Fruit fly (Drosophila melanogaster) whole organism, embryonic: ENCODE data around the gene CG32695.

Experiments
- Atf-2 ChIP-seq: fragments of 200-800 bp; sonication (Bioruptor generic); optimal IDR thresholded peaks from 2 replicates; lab custom pipeline; 2016; ENCODE audit warnings: missing biosample characterization, missing genetic modification characterization
- CG10274 ChIP-seq: fragments of 200-800 bp; sonication (Bioruptor generic); optimal IDR thresholded peaks from 3 replicates; lab custom pipeline; 2017; ENCODE audit warnings: missing biosample characterization, mild to moderate bottlenecking, missing genetic modification characterization
- CG14441 ChIP-seq: fragments of 200-800 bp; sonication (Bioruptor generic); IDR thresholded peaks from 2 replicates; pipeline ENCODE4 v1.3.6; 2022; ENCODE audit warnings: missing biosample characterization, missing genetic modification characterization
- CG16815 ChIP-seq: fragments of 200-800 bp; sonication (Bioruptor generic); optimal IDR thresholded peaks from 3 replicates; lab custom pipeline; 2017; ENCODE audit warnings: missing biosample characterization, mild to moderate bottlenecking, missing genetic modification characterization
- CG2116 ChIP-seq: fragments of 200-800 bp; sonication (Bioruptor generic); optimal IDR thresholded peaks from 3 replicates; lab custom pipeline; 2018; ENCODE audit warnings: missing biosample characterization, mild to moderate bottlenecking, missing genetic modification characterization
- CG2889 ChIP-seq: fragments of 200-800 bp; sonication (Bioruptor generic); IDR thresholded peaks from 3 replicates; pipeline ENCODE4 v1.3.6; 2022; ENCODE audit warnings: missing biosample characterization, missing genetic modification characterization
- CG31441 ChIP-seq: fragments of 200-800 bp; sonication (Bioruptor generic); IDR thresholded peaks from 2 replicates; pipeline ENCODE4 v1.3.6; 2022; ENCODE audit warnings: missing biosample characterization, missing genetic modification characterization
- CG33213 ChIP-seq: fragments of 200-800 bp; sonication (Bioruptor generic); optimal IDR thresholded peaks from 3 replicates; lab custom pipeline; 2016; ENCODE audit warnings: missing biosample characterization, missing genetic modification characterization
- CG42726 ChIP-seq: fragments of 200-800 bp; sonication (Bioruptor generic); IDR thresholded peaks from 2 replicates; pipeline ENCODE4 v1.3.6; 2022; ENCODE audit warnings: missing biosample characterization, missing genetic modification characterization; ENCODE audit not compliant: partially characterized antibody
- CG6791 ChIP-seq: fragments of 200-800 bp; sonication (Bioruptor generic); IDR thresholded peaks from 3 replicates; pipeline ENCODE4 v1.3.6; 2022; ENCODE audit warnings: missing biosample characterization, missing genetic modification characterization; ENCODE audit not compliant: partially characterized antibody
- CG7357 ChIP-seq: fragments of 200-800 bp; sonication (Bioruptor generic); IDR thresholded peaks from 3 replicates; pipeline ENCODE4 v1.3.6; 2022; ENCODE audit warnings: missing biosample characterization, missing genetic modification characterization
- CG7372 ChIP-seq: fragments of 200-800 bp; sonication (Bioruptor generic); IDR thresholded peaks from 2 replicates; pipeline ENCODE4 v1.3.6; 2022; ENCODE audit warnings: missing biosample characterization, missing genetic modification characterization
- CG7556 ChIP-seq: fragments of 200-800 bp; sonication (Bioruptor generic); optimal IDR thresholded peaks from 2 replicates; lab custom pipeline; 2017; ENCODE audit warnings: missing biosample characterization, mild to moderate bottlenecking, missing genetic modification characterization
- CG7928 ChIP-seq: fragments of 200-800 bp; sonication (Bioruptor generic); optimal IDR thresholded peaks from 2 replicates; lab custom pipeline; 2017; ENCODE audit warnings: missing biosample characterization, mild to moderate bottlenecking, missing genetic modification characterization
- CG9727 ChIP-seq: fragments of 200-800 bp; sonication (Bioruptor generic); optimal IDR thresholded peaks from 3 replicates; lab custom pipeline; 2017; ENCODE audit warnings: missing biosample characterization, mild to moderate bottlenecking, missing genetic modification characterization
- CG9817 ChIP-seq: fragments of 200-800 bp; sonication (Bioruptor generic); optimal IDR thresholded peaks from 2 replicates; lab custom pipeline; 2018; ENCODE audit warnings: missing biosample characterization, mild to moderate bottlenecking, missing genetic modification characterization, moderate library complexity
- CkIIα-i1 ChIP-seq: fragments of 200-800 bp; sonication (Bioruptor generic); IDR thresholded peaks from 2 replicates; pipeline ENCODE4 v1.3.6; 2022; ENCODE audit warnings: missing biosample characterization, missing genetic modification characterization
- Dbx ChIP-seq: fragments of 200-800 bp; sonication (Bioruptor generic); IDR thresholded peaks from 3 replicates; pipeline ENCODE4 v1.3.6; 2022; ENCODE audit warnings: missing biosample characterization, missing genetic modification characterization
- Dip3 ChIP-seq: fragments of 200-800 bp; sonication (Bioruptor generic); optimal IDR thresholded peaks from 3 replicates; lab custom pipeline; 2016; ENCODE audit warnings: missing biosample characterization, missing genetic modification characterization
- Doc3 ChIP-seq: fragments of 200-800 bp; sonication (Bioruptor generic); IDR thresholded peaks from 3 replicates; pipeline ENCODE4 v1.3.6; 2022; ENCODE audit warnings: missing biosample characterization, missing genetic modification characterization; ENCODE audit not compliant: partially characterized antibody
- Dref ChIP-seq: fragments of 200-800 bp; sonication (Bioruptor generic); IDR thresholded peaks from 2 replicates; pipeline ENCODE4 v1.3.6; 2022; ENCODE audit warnings: missing biosample characterization, missing genetic modification characterization
- Drgx ChIP-seq: fragments of 200-800 bp; sonication (Bioruptor generic); IDR thresholded peaks from 2 replicates; pipeline ENCODE4 v1.3.6; 2022; ENCODE audit warnings: missing biosample characterization, missing genetic modification characterization
- Fer1 ChIP-seq: fragments of 200-800 bp; sonication (Bioruptor generic); optimal IDR thresholded peaks from 2 replicates; lab custom pipeline; 2017; ENCODE audit warnings: missing biosample characterization, mild to moderate bottlenecking, missing genetic modification characterization
- H2.0 ChIP-seq: fragments of 200-800 bp; sonication (Bioruptor generic); IDR thresholded peaks from 2 replicates; pipeline ENCODE4 v1.3.6; 2022; ENCODE audit warnings: missing biosample characterization, missing genetic modification characterization
- Hmx ChIP-seq: fragments of 200-800 bp; sonication (Bioruptor generic); optimal IDR thresholded peaks from 2 replicates; lab custom pipeline; 2016; ENCODE audit warnings: missing biosample characterization, missing genetic modification characterization
- Mes4 ChIP-seq: fragments of 200-800 bp; sonication (Bioruptor generic); optimal IDR thresholded peaks from 2 replicates; lab custom pipeline; 2016; ENCODE audit warnings: missing biosample characterization, missing genetic modification characterization
- PHDP ChIP-seq: fragments of 200-800 bp; sonication (Bioruptor generic); optimal IDR thresholded peaks from 3 replicates; lab custom pipeline; 2018; ENCODE audit warnings: missing biosample characterization, mild to moderate bottlenecking, missing genetic modification characterization, moderate library complexity
- Rfx ChIP-seq: fragments of 200-800 bp; sonication (Bioruptor generic); IDR thresholded peaks from 2 replicates; pipeline ENCODE4 v1.3.6; 2022; ENCODE audit warnings: missing biosample characterization, missing genetic modification characterization
- Stat92E ChIP-seq, 3 experiments: fragments of >200 bp in 2 of 3; fragments of 200-800 bp in 1 of 3; sonication (Bioruptor generic) in 1 of 3; optimal IDR thresholded peaks; 2 replicates each; lab custom pipeline; 2017 to 2019; ENCODE audit warnings: missing biosample characterization in 3 of 3, missing genetic modification characterization in 3 of 3, mild to moderate bottlenecking in 1 of 3, moderate library complexity in 1 of 3
- Vsx1 ChIP-seq: fragments of 200-800 bp; sonication (Bioruptor generic); optimal IDR thresholded peaks from 2 replicates; lab custom pipeline; 2017; ENCODE audit warnings: missing biosample characterization, mild to moderate bottlenecking, missing genetic modification characterization, missing genetic modification reagents
- bowl ChIP-seq: fragments of 200-800 bp; sonication (Bioruptor generic); IDR thresholded peaks from 2 replicates; pipeline ENCODE4 v1.3.6; 2022; ENCODE audit warnings: missing biosample characterization, missing genetic modification characterization
- cad ChIP-seq: fragments of >200 bp; optimal IDR thresholded peaks from 2 replicates; lab custom pipeline; 2017; ENCODE audit warnings: missing biosample characterization, missing genetic modification characterization
- croc ChIP-seq: fragments of 200-800 bp; sonication (Bioruptor generic); conservative IDR thresholded peaks from 3 replicates; pipeline ENCODE4 v1.3.6; 2022; ENCODE audit warnings: missing biosample characterization, missing genetic modification characterization
- disco-r ChIP-seq: fragments of 200-800 bp; sonication (Bioruptor generic); optimal IDR thresholded peaks from 2 replicates; lab custom pipeline; 2016; ENCODE audit warnings: missing biosample characterization, missing genetic modification characterization
- ewg ChIP-seq: fragments of 200-800 bp; sonication (Bioruptor generic); optimal IDR thresholded peaks from 3 replicates; lab custom pipeline; 2017; ENCODE audit warnings: mild to moderate bottlenecking, missing biosample characterization, missing genetic modification reagents, missing genetic modification characterization
- gce ChIP-seq: fragments of 200-800 bp; sonication (Bioruptor generic); IDR thresholded peaks from 3 replicates; pipeline ENCODE4 v1.3.6; 2022; ENCODE audit warnings: missing biosample characterization, missing genetic modification characterization
- grau ChIP-seq: fragments of 200-800 bp; optimal IDR thresholded peaks from 3 replicates; lab custom pipeline; 2019; ENCODE audit warnings: missing biosample characterization, mild to moderate bottlenecking, missing genetic modification characterization, moderate library complexity
- gsb-n ChIP-seq: fragments of 200-800 bp; sonication (Bioruptor generic); optimal IDR thresholded peaks from 3 replicates; lab custom pipeline; 2018; ENCODE audit warnings: missing biosample characterization, mild to moderate bottlenecking, missing genetic modification characterization
- mirr ChIP-seq: fragments of 200-800 bp; sonication (Bioruptor generic); optimal IDR thresholded peaks from 3 replicates; lab custom pipeline; 2018; ENCODE audit warnings: missing biosample characterization, mild to moderate bottlenecking, missing genetic modification characterization
- nom ChIP-seq: fragments of 200-800 bp; sonication (Bioruptor generic); optimal IDR thresholded peaks from 2 replicates; lab custom pipeline; 2017; ENCODE audit warnings: missing biosample characterization, missing genetic modification characterization, mild to moderate bottlenecking, moderate library complexity, missing genetic modification reagents
- pho ChIP-seq: fragments of 200-800 bp; sonication (Bioruptor generic); optimal IDR thresholded peaks from 2 replicates; lab custom pipeline; 2016; ENCODE audit warnings: missing biosample characterization, missing genetic modification characterization
- repo ChIP-seq: fragments of 200-800 bp; sonication (Bioruptor generic); optimal IDR thresholded peaks from 2 replicates; lab custom pipeline; 2016; ENCODE audit warnings: missing biosample characterization, missing genetic modification characterization
- sens-2 ChIP-seq: fragments of 200-800 bp; sonication (Bioruptor generic); IDR thresholded peaks from 2 replicates; pipeline ENCODE4 v1.3.6; 2022; ENCODE audit warnings: missing biosample characterization, missing genetic modification characterization
- sna ChIP-seq: fragments of 200-800 bp; sonication (Bioruptor generic); IDR thresholded peaks from 2 replicates; pipeline ENCODE4 v1.3.6; 2022; ENCODE audit warnings: missing biosample characterization, missing genetic modification characterization; ENCODE audit not compliant: partially characterized antibody
- sob ChIP-seq: fragments of 200-800 bp; sonication (Bioruptor generic); IDR thresholded peaks from 2 replicates; pipeline ENCODE4 v1.3.6; 2022; ENCODE audit warnings: missing biosample characterization, missing genetic modification characterization
- stwl ChIP-seq: fragments of 200-800 bp; sonication (Bioruptor generic); optimal IDR thresholded peaks from 3 replicates; lab custom pipeline; 2018; ENCODE audit warnings: missing biosample characterization, mild to moderate bottlenecking, missing genetic modification characterization, moderate library complexity
- tap ChIP-seq: fragments of 200-800 bp; optimal IDR thresholded peaks from 3 replicates; lab custom pipeline; 2019; ENCODE audit warnings: missing biosample characterization, mild to moderate bottlenecking, missing genetic modification characterization, moderate library complexity
- zen ChIP-seq: fragments of 200-800 bp; sonication (Bioruptor generic); optimal IDR thresholded peaks from 3 replicates; lab custom pipeline; 2018; ENCODE audit warnings: missing biosample characterization, mild to moderate bottlenecking, missing genetic modification characterization, moderate library complexity

The CG32695 gene

DNA sequence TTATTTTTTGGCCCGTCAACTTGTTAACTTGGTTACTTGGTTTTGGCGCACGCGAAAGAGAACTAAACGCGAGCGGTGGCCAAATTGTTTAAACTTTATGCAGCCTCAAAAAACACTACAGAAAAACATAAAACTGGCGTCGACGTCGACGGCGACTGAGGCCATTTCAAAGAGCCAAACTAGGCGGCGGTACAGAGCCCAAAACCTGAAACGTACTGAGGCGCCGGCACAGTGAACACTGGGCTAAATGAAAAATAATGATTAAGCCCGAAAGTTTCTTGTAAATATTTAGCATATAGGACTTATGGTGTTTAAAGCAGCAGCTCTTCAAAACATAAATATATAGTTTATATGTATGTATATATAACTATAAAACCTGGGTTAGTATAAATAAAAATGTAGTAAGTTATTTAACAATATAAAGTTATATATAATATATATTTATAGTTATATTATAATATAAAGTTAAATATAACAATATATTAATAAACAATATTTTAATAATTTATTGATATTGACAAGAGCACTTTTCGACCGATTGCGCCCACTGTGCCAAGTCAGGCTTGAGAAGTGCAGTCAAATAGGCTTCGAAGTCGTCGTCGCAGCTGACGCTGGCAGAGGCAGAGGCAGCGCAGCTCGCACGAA lies 25.8 kb upstream of the CG32695 start, which contains the start of gene CG15249 (continued):
- TF ChIP-seq CG31441 (GFP tag; lab: Robert Waterston, UW) (peak; percentile 76), mirr (GFP tag; lab: Kevin White, UChicago) (no peak), gsb-n (tag; lab: Kevin White, UChicago) (peak; percentile 59), Rfx (GFP tag; lab: Robert Waterston, UW) (no peak), cad (GFP tag; lab: Kevin White, UChicago) (no peak), Dref (GFP tag; lab: Robert Waterston, UW) (no peak), sens-2 (GFP tag; lab: Robert Waterston, UW) (no peak), sob (GFP tag; lab: Robert Waterston, UW) (no peak), CG2889 (no peak), stwl (no peak), CG14441 (GFP tag; lab: Robert Waterston, UW) (no peak), CG10274 (GFP tag; lab: Kevin White, UChicago) (no peak), gce (GFP tag; lab: Robert Waterston, UW) (no peak), Fer1 (GFP tag; lab: Kevin White, UChicago) (peak; percentile 54), bowl (GFP tag; lab: Robert Waterston, UW) (no peak), CG7372 (GFP tag; lab: Robert Waterston, UW) (no peak), PHDP (tag; lab: Kevin White, UChicago) (peak; percentile 57), Dbx (GFP tag; lab: Robert Waterston, UW) (no peak), CG16815 (GFP tag; lab: Kevin White, UChicago) (no peak), Atf-2 (GFP tag; lab: Kevin White, UChicago) (no peak), CG2116 (no peak), Stat92E (GFP tag; optimal IDR thresholded peaks at IDR 0.05; lab: Kevin White, UChicago) (no peak), ewg (GFP tag; lab: Kevin White, UChicago) (no peak), croc (GFP tag; lab: Robert Waterston, UW) (no peak), CkIIα-i1 (GFP tag; lab: Robert Waterston, UW) (no peak), CG7556 (peak; percentile 77), pho (GFP tag; lab: Kevin White, UChicago) (no peak), Hmx (GFP tag; lab: Kevin White, UChicago) (no peak), zen (tag; lab: Kevin White, UChicago) (no peak), CG7357 (GFP tag; lab: Robert Waterston, UW) (no peak), CG7928 (no peak), grau (tag; lab: Kevin White, UChicago) (peak; percentile 76), repo (GFP tag; lab: Kevin White, UChicago) (no peak), CG6791 (GFP tag; lab: Robert Waterston, UW) (no peak), Mes4 (GFP tag; lab: Kevin White, UChicago) (no peak), tap (peak; percentile 50), H2.0 (GFP tag; lab: Robert Waterston, UW) (no peak), CG9727 (GFP tag; lab: Kevin White, UChicago) (peak; percentile 5), CG42726 (GFP tag; lab: Robert Waterston, UW) (no peak), sna (no peak), CG9817 (tag; lab: Kevin White, UChicago) (no peak), disco-r (GFP tag; lab: Kevin White, UChicago) (no peak), Drgx (GFP tag; lab: Robert Waterston, UW) (peak; percentile 41), Doc3 (no peak), Dip3 (no peak), CG33213 (GFP tag; lab: Kevin White, UChicago) (no peak), Vsx1 (GFP tag; lab: Kevin White, UChicago) (no peak), nom (GFP tag; lab: Kevin White, UChicago) (no peak)
